Fruit fly (Drosophila melanogaster) S2 (cell line): ENCODE measurements around the gene CG12590.

Source experiments
- CG8478 ChIP-seq: fragments of >200 bp; optimal IDR thresholded peaks from 2 replicates; lab custom pipeline; 2018
- CTCF ChIP-seq, 2 experiments: fragments of >200 bp; optimal IDR thresholded peaks; 2 replicates each; lab custom pipeline; 2018

CG12590 gene

DNA sequence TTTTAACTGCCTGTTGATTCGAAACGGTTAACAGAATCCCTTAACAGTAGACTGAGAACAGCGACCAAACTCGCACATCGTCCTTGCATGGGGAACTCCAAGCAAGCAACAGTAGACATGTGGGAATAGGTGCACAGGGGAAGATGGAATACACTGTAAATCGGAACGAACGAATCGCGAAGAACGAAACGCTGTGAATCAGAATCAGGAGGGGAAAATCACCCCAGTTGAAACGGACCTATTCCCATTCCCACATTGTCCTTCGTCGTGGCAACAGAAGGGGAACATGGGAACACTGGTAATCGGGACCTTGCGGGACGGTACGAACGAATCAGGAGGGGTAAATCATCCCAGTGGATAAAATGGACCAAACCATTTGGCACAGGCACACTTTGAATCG lies 8.9 kb upstream of the CG12590 start, which contains the start of gene dpr16:
TSS of gene dpr16 (plus strand) at position 386 of the 400 bp plus-strand sequence.
- TF ChIP-seq CTCF (optimal IDR thresholded peaks at IDR 0.05; lab: Kevin White, UChicago) (no peak), CG8478 (lab: Kevin White, UChicago) (no peak)

DNA sequence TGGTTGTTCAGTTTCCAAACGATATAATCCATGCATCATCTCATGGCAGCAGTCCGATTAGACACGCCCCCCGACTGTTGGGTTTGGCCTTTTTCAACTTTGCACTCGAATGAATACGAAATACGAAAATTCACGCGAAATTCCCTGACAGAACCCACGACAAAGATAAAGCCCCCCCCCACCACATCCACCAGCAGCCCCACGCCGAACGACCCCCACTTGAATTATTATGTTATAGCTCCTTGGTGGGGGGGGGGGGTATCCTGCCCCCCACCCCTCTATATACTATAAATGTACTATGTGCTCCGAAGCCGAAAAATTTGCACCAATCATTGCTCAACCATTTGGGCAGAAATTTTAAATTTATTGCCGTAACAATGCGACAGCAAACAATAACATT lies 2.8 kb downstream of the CG12590 start:
- no peak for TF ChIP-seq CTCF (optimal IDR thresholded peaks at IDR 0.05; lab: Kevin White, UChicago)
- TF ChIP-seq CG8478 (lab: Kevin White, UChicago): no peak

DNA sequence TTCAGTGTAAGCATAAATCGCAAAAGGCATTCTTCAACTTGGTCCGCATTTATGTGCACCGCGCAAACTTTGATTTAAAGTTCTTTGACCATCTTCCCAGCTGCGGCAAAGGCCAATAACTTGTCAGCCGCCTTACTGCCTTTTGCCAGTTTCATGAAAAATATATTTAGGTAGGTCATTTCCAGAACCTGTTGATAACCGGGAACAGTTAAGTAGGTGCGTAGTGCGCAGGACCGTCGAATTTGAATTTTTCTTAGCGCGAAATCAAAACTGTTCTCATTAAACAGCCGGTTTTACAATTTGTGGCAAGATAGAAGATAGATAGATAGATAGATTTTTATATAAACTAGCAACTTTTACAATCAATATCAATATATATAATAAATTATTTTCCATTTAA lies 12.6 kb downstream of the CG12590 start:
- TF ChIP-seq CTCF (optimal IDR thresholded peaks at IDR 0.05; lab: Kevin White, UChicago) (no peak), CG8478 (lab: Kevin White, UChicago) (no peak)

DNA sequence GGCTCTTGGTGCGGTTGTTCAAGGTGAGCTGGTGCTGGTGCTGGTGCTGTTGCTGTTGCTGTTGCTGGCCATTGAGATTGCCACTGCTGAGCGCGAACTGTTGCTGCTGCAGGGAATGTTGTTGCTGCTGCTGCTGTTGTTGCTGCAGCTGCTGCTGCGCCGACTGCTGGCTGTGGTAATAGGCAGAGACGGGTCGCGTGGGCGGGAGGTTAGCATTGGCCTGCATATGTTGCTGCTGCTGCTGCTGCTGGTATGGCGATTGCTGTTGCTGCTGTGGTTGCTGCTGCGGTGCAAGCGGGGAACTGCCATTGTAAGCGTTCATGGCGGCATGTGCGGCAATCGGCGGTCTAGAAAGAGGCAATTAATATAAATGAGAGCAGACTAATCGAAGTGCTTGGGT lies 16.5 kb downstream of the CG12590 start:
- TF ChIP-seq CG8478 (lab: Kevin White, UChicago) (no peak), CTCF (optimal IDR thresholded peaks at IDR 0.05; lab: Kevin White, UChicago) (no peak)

DNA sequence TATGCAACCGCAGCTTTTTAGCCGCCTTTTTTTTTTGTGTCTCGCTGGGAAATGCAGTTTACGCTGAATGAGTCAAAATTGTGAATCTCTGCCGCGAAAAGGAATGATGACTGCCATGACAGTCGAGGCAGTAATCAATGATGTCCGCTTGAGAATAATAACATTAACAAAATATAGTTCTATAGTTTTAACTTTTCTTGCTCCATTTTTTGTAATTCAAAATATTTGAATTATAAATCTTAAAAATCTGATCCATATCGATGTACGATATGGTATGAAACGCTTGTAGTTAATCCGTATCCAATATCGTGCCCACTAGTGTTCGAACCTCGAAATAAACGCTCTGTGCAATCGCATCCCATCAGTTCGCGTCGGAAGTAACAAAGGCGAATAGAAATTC lies 28.4 kb downstream of the CG12590 start:
- TF ChIP-seq CTCF (optimal IDR thresholded peaks at IDR 0.05; lab: Kevin White, UChicago): no peak
- TF ChIP-seq CG8478 (lab: Kevin White, UChicago): no peak

DNA sequence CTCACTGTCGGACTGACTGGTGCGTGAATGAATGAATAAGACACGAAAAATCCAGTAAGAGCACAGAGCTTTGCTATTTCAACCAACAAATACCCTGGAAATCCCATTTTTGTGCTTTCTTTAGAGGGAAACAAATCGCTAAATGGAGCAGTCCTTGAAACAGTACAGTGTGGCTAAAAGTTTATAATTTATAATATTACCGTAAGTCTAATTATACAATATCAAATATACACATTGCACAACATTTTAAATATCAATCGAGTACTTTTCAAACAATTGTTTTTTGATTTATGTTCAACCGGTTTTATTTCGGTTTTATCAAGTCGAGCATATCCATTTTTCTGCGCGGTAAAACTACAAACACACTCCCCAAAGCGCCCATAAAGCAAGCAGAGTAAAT lies 33.9 kb downstream of the CG12590 start:
- TF ChIP-seq CTCF (optimal IDR thresholded peaks at IDR 0.05; lab: Kevin White, UChicago) (no peak), CG8478 (lab: Kevin White, UChicago) (no peak)

DNA sequence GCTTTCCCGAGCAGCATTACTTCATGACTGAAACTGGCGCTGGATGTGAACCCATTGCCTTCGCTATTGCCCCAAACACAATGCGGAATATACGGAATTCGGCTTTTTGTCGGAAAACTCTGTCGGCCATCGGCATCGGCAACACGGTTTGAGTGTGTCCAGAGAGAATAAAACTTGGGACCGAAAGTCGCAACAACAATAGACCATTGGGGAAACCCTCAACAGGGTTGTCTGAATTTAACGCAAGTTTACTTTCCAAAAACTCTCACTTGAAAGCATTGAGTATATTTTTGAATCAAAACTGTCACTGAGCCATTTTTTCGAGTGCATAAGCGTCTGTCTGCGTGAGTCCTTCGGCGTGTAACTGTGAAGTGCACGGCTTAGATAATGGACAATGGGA lies 38.9 kb downstream of the CG12590 start:
- TF ChIP-seq CG8478 (lab: Kevin White, UChicago): no peak

DNA sequence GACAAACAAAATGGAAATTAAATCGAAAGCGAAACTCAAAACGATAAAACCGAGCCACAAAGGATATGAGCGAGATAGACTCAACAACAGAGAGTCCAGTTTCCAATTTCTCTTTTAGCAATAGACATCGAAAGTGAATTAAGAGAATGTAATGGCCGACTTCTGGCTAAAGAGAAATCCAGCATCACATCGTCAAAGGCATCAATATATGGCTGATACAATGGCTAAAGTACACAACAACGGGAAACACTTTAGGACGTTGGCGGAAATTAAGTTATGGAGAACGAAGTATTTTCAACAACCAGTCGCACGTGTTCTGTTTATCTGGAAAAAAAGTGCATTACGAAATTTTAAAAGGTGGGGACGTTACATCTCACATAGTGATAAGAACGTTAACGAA lies 40.2 kb downstream of the CG12590 start:
- TF ChIP-seq CG8478 (lab: Kevin White, UChicago): no peak
- TF ChIP-seq CTCF (optimal IDR thresholded peaks at IDR 0.05; lab: Kevin White, UChicago): no peak

DNA sequence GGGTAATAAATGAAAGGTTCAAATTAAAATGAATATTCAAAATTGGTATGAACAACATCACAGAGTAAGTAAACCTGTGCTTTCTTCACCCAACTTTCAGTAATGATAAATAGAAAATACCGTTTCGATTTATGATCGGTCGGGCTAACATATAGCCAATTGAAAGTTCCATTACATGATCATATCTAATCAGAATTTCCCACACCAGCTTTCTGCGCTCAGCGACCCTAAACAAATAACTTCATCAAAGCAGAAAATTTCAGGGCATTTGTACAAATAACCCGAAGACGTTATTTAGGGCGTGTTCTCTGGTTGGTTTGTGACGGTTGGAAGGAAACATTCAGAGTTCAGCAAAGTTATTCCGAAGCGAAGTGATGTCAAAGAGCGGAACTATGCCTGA lies 44.4 kb downstream of the CG12590 start:
- TF ChIP-seq CG8478 (lab: Kevin White, UChicago): no peak
- no peak for TF ChIP-seq CTCF (optimal IDR thresholded peaks at IDR 0.05; lab: Kevin White, UChicago)

DNA sequence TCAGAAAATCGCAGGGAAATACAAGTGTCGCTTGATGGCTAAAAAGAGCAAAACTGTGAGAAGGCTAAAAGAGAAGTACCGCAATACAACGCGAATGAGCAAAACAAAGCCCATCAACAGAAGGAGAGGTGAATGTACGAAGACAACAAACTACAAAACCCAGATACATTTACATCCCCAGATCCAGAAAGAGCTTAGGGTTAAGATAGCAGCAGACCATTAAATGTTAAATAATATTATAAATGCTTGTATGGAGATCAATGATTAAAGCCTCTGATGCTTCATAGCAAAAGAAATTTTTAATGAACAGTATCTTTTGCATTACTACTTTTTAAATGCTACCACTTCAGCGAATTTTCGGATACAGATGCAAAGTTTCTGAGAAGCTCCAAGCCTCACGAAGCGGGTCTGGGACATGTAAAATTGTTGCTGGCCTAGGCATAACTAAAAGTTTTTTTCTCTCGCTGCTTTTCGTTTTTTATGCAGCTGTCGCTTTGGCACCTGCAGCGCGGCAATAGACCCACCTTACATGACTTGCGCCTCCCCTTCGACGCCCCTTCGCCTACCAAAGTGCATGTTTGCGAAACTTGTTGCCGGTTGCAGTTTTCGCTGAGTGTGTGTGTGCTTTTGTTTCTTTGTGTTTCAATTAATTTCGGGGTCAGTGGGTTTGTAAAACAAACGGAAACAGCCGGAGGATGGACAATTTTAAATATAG lies 46.1 kb downstream of the CG12590 start:
- TF ChIP-seq CG8478 (lab: Kevin White, UChicago) (no peak), CTCF (optimal IDR thresholded peaks at IDR 0.05; lab: Kevin White, UChicago) (no peak)

DNA sequence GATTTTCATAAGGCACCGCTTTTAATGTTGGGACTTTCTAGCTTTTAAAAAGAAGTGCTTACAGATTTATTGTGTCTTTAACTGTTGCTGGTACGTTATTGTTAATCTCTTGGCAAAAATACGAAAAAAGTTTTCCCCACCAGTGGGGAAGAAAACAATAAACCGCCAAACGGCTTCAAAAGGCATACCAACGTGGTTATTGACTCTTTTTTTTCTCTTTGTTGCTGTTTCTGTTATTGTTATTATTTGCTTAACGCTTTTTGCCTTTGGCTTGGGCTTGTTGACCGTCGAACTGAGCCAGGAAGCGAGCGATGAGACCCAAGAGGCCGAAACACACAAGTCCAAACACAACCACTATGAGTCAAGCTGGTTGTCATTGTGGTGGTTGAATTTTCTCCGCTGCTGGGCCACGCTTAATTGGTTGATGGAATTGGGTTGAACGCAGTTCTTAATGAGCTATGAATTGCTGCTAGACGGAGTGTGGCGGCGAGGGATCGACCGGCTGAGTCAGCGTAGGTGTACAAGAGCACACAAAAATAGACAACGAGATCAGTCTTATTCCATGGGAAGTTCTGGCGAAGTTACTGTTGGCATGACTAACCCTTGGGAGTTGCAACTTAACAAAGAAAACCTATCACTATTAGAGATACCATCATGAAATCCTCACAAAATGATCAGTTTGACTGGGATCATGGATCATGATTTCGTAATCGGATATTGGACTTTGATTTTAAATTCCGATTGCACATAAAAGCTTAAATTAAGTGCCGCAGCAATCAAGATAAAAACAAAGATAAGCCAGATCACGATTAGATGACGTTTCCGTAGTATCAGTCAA lies 48.1 kb downstream of the CG12590 start:
- TF ChIP-seq CTCF (optimal IDR thresholded peaks at IDR 0.05; lab: Kevin White, UChicago): no peak
- TF ChIP-seq CG8478 (lab: Kevin White, UChicago): no peak

DNA sequence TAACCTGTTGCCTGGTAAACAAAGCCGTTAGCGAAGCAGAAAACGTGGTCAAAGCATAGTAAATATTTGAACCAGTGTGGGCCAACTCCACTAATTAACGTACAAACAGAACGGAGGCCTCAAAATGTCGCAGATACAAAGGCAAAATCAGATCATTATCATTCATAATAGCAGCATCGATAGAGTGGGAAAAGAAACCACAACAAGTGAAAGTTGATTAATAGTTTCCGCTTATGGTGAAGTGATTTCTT lies 48.6 kb downstream of the CG12590 start:
- no peak for TF ChIP-seq CG8478 (lab: Kevin White, UChicago)
- TF ChIP-seq CTCF (optimal IDR thresholded peaks at IDR 0.05; lab: Kevin White, UChicago): no peak

DNA sequence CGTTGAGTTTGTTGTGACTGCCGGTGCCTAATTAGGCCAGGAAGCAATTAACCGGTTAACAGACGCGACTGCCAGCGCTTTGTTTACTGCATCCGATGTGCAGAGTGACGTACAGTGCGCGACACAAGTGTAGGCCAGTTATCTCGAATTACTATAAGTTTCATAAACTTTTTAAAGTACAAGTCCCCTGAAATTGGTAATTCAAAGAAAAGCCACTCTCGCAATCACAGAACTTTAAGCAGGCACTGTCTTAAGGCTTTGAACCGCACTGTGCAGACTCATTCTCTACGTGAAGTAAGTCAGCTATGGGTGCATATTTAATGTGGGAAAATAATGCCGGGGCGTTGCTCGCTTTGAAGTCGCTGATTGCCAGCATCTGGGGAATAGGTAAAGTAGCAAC lies 50.1 kb downstream of the CG12590 start:
- TF ChIP-seq CTCF (optimal IDR thresholded peaks at IDR 0.05; lab: Kevin White, UChicago): no peak
- TF ChIP-seq CG8478 (lab: Kevin White, UChicago): no peak
